Fruit fly (Drosophila melanogaster): ENCODE results near the gene CG9915.
A peak's percentile ranks its signal among the peaks of the same experiment; 100 is the strongest.

Gene CG9915

DNA sequence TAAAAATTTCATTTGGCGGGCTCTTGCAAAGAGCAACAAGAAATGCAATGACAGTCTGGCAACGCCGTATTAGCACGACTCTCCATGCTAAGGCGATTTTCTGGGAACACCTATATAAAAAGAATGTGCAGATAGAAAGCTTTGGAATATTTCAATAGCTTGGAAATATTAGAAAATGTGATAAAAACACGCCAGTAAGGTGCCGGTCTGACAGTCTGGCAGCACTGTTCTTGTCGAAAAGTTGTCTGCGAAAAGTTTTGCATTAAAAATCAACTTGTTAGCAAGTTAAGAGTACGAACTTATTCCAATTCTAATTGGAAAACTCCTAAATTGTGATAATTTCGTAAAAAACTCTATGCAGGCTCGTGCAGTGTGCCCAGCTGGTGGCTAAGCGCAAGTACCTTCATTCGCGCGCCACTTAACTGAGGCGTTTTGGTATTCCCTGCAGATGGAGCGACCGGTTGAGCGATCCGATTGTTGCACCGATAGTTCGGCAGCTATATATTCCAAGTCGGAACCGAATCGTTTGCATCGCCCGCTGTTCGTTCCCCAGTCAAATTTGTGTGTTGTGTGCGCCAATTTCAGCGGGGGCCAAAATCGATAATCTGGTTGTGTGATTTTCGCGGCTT is 34.9 kb downstream of the CG9915 start, which contains the start of gene eas (continued):
- TF ChIP-seq CG7786 (GFP tag; optimal IDR thresholded peaks at IDR 0.05): peak; percentile 1
- TF ChIP-seq nom (GFP tag; optimal IDR thresholded peaks at IDR 0.05): no peak
- peak; percentile 19 for TF ChIP-seq Max (GFP tag; optimal IDR thresholded peaks at IDR 0.05)
- no peak for TF ChIP-seq CG9876 (GFP tag; optimal IDR thresholded peaks at IDR 0.05)
- peak; percentile 75 for TF ChIP-seq unc-4 (GFP tag; IDR thresholded peaks at IDR 0.05; ENCODE audit: partially characterized antibody)
- TF ChIP-seq Hmr (GFP tag; optimal IDR thresholded peaks at IDR 0.05): peak; percentile 25
- no peak for TF ChIP-seq grau (tag; optimal IDR thresholded peaks at IDR 0.05)
- peak; percentile 44 for TF ChIP-seq p53 (GFP tag; optimal IDR thresholded peaks at IDR 0.05)
- TF ChIP-seq CG8290 (GFP tag; optimal IDR thresholded peaks at IDR 0.05): peak; percentile 63
- TF ChIP-seq CG8290 (tag; optimal IDR thresholded peaks at IDR 0.05): peak; percentile 44 to 74
- peak; percentile 15 for TF ChIP-seq mam (GFP tag; optimal IDR thresholded peaks at IDR 0.05)
- TF ChIP-seq Ets65A (GFP tag): peak; percentile 91
- TF ChIP-seq lov (optimal IDR thresholded peaks at IDR 0.05): no peak
- no peak for TF ChIP-seq lov (GFP tag; IDR thresholded peaks at IDR 0.05)
- peak; percentile 13 for TF ChIP-seq ind (GFP tag; optimal IDR thresholded peaks at IDR 0.05)
- TF ChIP-seq Lhr (GFP tag; optimal IDR thresholded peaks at IDR 0.05): peak; percentile 63
- no peak for TF ChIP-seq Bdp1 (GFP tag; optimal IDR thresholded peaks at IDR 0.05)
- peak; percentile 42 for TF ChIP-seq HLHmδ (GFP tag; optimal IDR thresholded peaks at IDR 0.05)
- TF ChIP-seq vvl (GFP tag; IDR thresholded peaks at IDR 0.05): no peak
- TF ChIP-seq CG7963 (GFP tag; IDR thresholded peaks at IDR 0.05; ENCODE audit: partially characterized antibody): peak; percentile 72; the same call in 2 of the 3 replicates
- TF ChIP-seq Xbp1 (GFP tag; optimal IDR thresholded peaks at IDR 0.05): peak; percentile 27
- peak; percentile 93 for TF ChIP-seq onecut (GFP tag; IDR thresholded peaks at IDR 0.05)
- peak; percentile 36 for TF ChIP-seq tin (GFP tag; optimal IDR thresholded peaks at IDR 0.05)
- TF ChIP-seq ci (GFP tag; IDR thresholded peaks at IDR 0.05): peak; percentile 74
- TF ChIP-seq pfk (GFP tag; optimal IDR thresholded peaks at IDR 0.05): no peak
- no peak for TF ChIP-seq al (GFP tag; IDR thresholded peaks at IDR 0.05)
- TF ChIP-seq Deaf1 (tag; optimal IDR thresholded peaks at IDR 0.05): peak; percentile 65
- peak; percentile 56 for TF ChIP-seq Ets97D (GFP tag; optimal IDR thresholded peaks at IDR 0.05)
- TF ChIP-seq CG6765 (GFP tag; optimal IDR thresholded peaks at IDR 0.05): no peak
- no peak for TF ChIP-seq ash1 (GFP tag; optimal IDR thresholded peaks at IDR 0.05)
- peak; percentile 13 for TF ChIP-seq CG2712 (tag; optimal IDR thresholded peaks at IDR 0.05)
- TF ChIP-seq Pdp1 (GFP tag; optimal IDR thresholded peaks at IDR 0.05): peak; percentile 3 to 43
- TF ChIP-seq schlank (tag; optimal IDR thresholded peaks at IDR 0.05): peak; percentile 18
- TF ChIP-seq H2.0 (GFP tag; IDR thresholded peaks at IDR 0.05): no peak
- TF ChIP-seq CG1647 (GFP tag; optimal IDR thresholded peaks at IDR 0.05): peak; percentile 5
- peak; percentile 12 for TF ChIP-seq CG4617 (GFP tag; optimal IDR thresholded peaks at IDR 0.05; ENCODE audit: borderline replicate concordance)
- TF ChIP-seq BEAF-32 (GFP tag; optimal IDR thresholded peaks at IDR 0.05): peak; percentile 87
- peak; percentile 81 for TF ChIP-seq CG17186 (GFP tag; optimal IDR thresholded peaks at IDR 0.05)
- peak; percentile 75 for TF ChIP-seq Opbp (GFP tag; IDR thresholded peaks at IDR 0.05; ENCODE audit: partially characterized antibody)
- peak; percentile 29 for TF ChIP-seq lab (GFP tag; optimal IDR thresholded peaks at IDR 0.05)
- peak; percentile 24; the same call in 1 of the 2 replicates for TF ChIP-seq Ptx1 (GFP tag; IDR thresholded peaks at IDR 0.05)
- TF ChIP-seq crol (GFP tag; IDR thresholded peaks at IDR 0.05): no peak
- peak; percentile 64 for TF ChIP-seq ato (GFP tag; IDR thresholded peaks at IDR 0.05; ENCODE audit: partially characterized antibody)
- peak; percentile 88 for TF ChIP-seq CG9797 (GFP tag; optimal IDR thresholded peaks at IDR 0.05)
- TF ChIP-seq HLH54F (GFP tag; optimal IDR thresholded peaks at IDR 0.05): peak; percentile 1
- TF ChIP-seq CG42726 (GFP tag; IDR thresholded peaks at IDR 0.05; ENCODE audit: partially characterized antibody): peak; percentile 79
- no peak for TF ChIP-seq tio (GFP tag; optimal IDR thresholded peaks at IDR 0.05)
- peak; percentile 11 for TF ChIP-seq CG30020 (tag; optimal IDR thresholded peaks at IDR 0.05)
- 0 out of 3 replicates have a peak, but pooled peaks have one; percentile 36 for TF ChIP-seq CG6175 (GFP tag; IDR thresholded peaks at IDR 0.05)
- TF ChIP-seq crc (GFP tag; optimal IDR thresholded peaks at IDR 0.05): no peak

Measured in whole organism, embryonic.